Fruit fly (Drosophila melanogaster) S2 (cell line): Measurements from ENCODE around the gene CG5151.

ENCODE experiments used
- CG8478 ChIP-seq: fragments of >200 bp; optimal IDR thresholded peaks from 2 replicates; lab custom pipeline; 2018
- CTCF ChIP-seq, 2 experiments: fragments of >200 bp; optimal IDR thresholded peaks; 2 replicates each; lab custom pipeline; 2018

DNA sequence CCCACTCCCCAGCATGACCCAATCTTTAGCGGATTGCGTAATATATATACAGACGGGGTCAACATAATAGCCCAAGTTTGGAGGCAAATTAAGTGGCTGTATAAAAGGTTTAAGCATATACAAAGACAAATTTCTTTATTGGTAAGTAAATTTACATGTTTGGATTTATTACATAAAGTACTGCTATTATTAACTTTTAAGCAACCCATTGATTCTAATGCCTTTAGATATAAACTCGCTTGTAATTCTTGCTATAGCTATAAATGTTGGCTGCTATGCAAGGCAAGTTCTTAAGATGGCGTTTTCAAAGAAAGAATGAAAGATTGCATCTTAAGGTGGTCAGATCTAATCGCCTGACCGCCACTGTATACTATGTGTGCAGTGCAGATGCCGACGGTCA is 38.0 kb upstream of the CG5151 start:
- TF ChIP-seq CG8478 (lab: Kevin White, UChicago) (no peak), CTCF (optimal IDR thresholded peaks at IDR 0.05; lab: Kevin White, UChicago) (no peak)
